7 worm cellular contexts compared by ENCODE assay signal in genomic region chrV:1060219-1060863, ce11.
A peak's percentile ranks its signal among the peaks of the same experiment; 100 is the strongest.
TF ChIP-seq lines count a peak whose summit lies in the region.

No protein-coding gene starts in this region.

TF ChIP-seq in whole organism, L1 larva, 84 proteins besides CTCF, POLR2A, EP300 and RAD21 (continues in another document):
- TF ChIP-seq mep-1 (tag; optimal IDR thresholded peaks at IDR 0.05; lab: Kevin White, UChicago) (no peak), lin-35 (GFP tag; optimal IDR thresholded peaks at IDR 0.05; lab: Kevin White, UChicago) (peak in 1 of 2 experiments; percentile 38), nhr-12 (tag; optimal IDR thresholded peaks at IDR 0.05; lab: Kevin White, UChicago) (no peak), ama-1 (optimal IDR thresholded peaks at IDR 0.05; lab: Kevin White, UChicago) (no peak), mab-9 (GFP tag; IDR thresholded peaks at IDR 0.05; lab: Robert Waterston, UW) (no peak), ceh-88 (GFP tag; IDR thresholded peaks at IDR 0.05; lab: Robert Waterston, UW) (no peak), lin-15B (tag; optimal IDR thresholded peaks at IDR 0.05; lab: Kevin White, UChicago) (no peak), sup-37 (GFP tag; optimal IDR thresholded peaks at IDR 0.05; lab: Kevin White, UChicago) (no peak), blmp-1 (tag; optimal IDR thresholded peaks at IDR 0.05; lab: Kevin White, UChicago) (peak; percentile 79), elt-3 (tag; optimal IDR thresholded peaks at IDR 0.05; lab: Kevin White, UChicago) (peak in 3 of 6 experiments; percentile 37 to 95 (median 53)), lin-14 (GFP tag; optimal IDR thresholded peaks at IDR 0.05; lab: Kevin White, UChicago) (no peak), C34B4.2 (tag; optimal IDR thresholded peaks at IDR 0.05; lab: Kevin White, UChicago) (no peak), xbp-1 (tag; optimal IDR thresholded peaks at IDR 0.05; lab: Kevin White, UChicago) (no peak)

TF ChIP-seq in whole organism, L2 larva, 48 proteins besides CTCF, POLR2A, EP300 and RAD21 (continues in another document):
- no peak for TF ChIP-seq mbf-1 (tag; optimal IDR thresholded peaks at IDR 0.05; lab: Kevin White, UChicago)
- no peak for TF ChIP-seq ceh-16 (tag; optimal IDR thresholded peaks at IDR 0.05; lab: Kevin White, UChicago)
- TF ChIP-seq ZK546.5 (tag; optimal IDR thresholded peaks at IDR 0.05; lab: Kevin White, UChicago): no peak
- TF ChIP-seq nhr-21 (tag; optimal IDR thresholded peaks at IDR 0.05; lab: Kevin White, UChicago): no peak
- no peak for TF ChIP-seq elt-1 (tag; optimal IDR thresholded peaks at IDR 0.05; lab: Kevin White, UChicago)
- no peak for TF ChIP-seq unc-62 (GFP tag; optimal IDR thresholded peaks at IDR 0.05; lab: Kevin White, UChicago)
- no peak for TF ChIP-seq ama-1 (optimal IDR thresholded peaks at IDR 0.05; lab: Kevin White, UChicago)
- TF ChIP-seq egl-27 (tag; optimal IDR thresholded peaks at IDR 0.05; lab: Kevin White, UChicago): no peak
- TF ChIP-seq snpc-4 (tag; optimal IDR thresholded peaks at IDR 0.05; lab: Kevin White, UChicago): no peak
- TF ChIP-seq F13H6.1 (tag; optimal IDR thresholded peaks at IDR 0.05; lab: Kevin White, UChicago): peak; percentile 21
- no peak for TF ChIP-seq nhr-11 (tag; optimal IDR thresholded peaks at IDR 0.05; lab: Kevin White, UChicago)
- TF ChIP-seq skn-1 (tag; optimal IDR thresholded peaks at IDR 0.05; lab: Kevin White, UChicago): no peak
- no peak for TF ChIP-seq ztf-4 (tag; optimal IDR thresholded peaks at IDR 0.05; lab: Kevin White, UChicago)
- TF ChIP-seq unc-55 (GFP tag; optimal IDR thresholded peaks at IDR 0.05; lab: Kevin White, UChicago): no peak

TF ChIP-seq in whole organism, L3 larva, 47 proteins besides CTCF, POLR2A, EP300 and RAD21:
- TF ChIP-seq elt-2 (tag; optimal IDR thresholded peaks at IDR 0.05; lab: Kevin White, UChicago) (peak; percentile 83), elt-3 (tag; optimal IDR thresholded peaks at IDR 0.05; lab: Kevin White, UChicago) (peak in 1 of 3 experiments; percentile 23), nhr-76 (tag; optimal IDR thresholded peaks at IDR 0.05; lab: Kevin White, UChicago) (no peak), ceh-28 (tag; optimal IDR thresholded peaks at IDR 0.05; lab: Kevin White, UChicago) (peak; percentile 40), nhr-23 (tag; optimal IDR thresholded peaks at IDR 0.05; lab: Kevin White, UChicago) (peak; percentile 68), pqm-1 (tag; optimal IDR thresholded peaks at IDR 0.05; lab: Kevin White, UChicago) (peak; percentile 74), snpc-4 (tag; optimal IDR thresholded peaks at IDR 0.05; lab: Kevin White, UChicago) (peak; percentile 23), egl-5 (tag; optimal IDR thresholded peaks at IDR 0.05; lab: Kevin White, UChicago) (no peak), lin-15B (tag; optimal IDR thresholded peaks at IDR 0.05; lab: Kevin White, UChicago) (peak; percentile 17)

TF ChIP-seq in whole organism, L4 larva, 104 proteins besides CTCF, POLR2A, EP300 and RAD21 (continues in another document):
- peak; percentile 58; the same call in 1 of the 2 replicates for TF ChIP-seq dmd-6 (GFP tag; IDR thresholded peaks at IDR 0.05; lab: Robert Waterston, UW)
- peak; percentile 5 for TF ChIP-seq aha-1 (tag; lab: Kevin White, UChicago)
- peak; percentile 13 for TF ChIP-seq nhr-77 (tag; optimal IDR thresholded peaks at IDR 0.05; lab: Kevin White, UChicago)
- no peak for TF ChIP-seq lsy-2 (tag; optimal IDR thresholded peaks at IDR 0.05; lab: Kevin White, UChicago)
- no peak for TF ChIP-seq zag-1 (tag; optimal IDR thresholded peaks at IDR 0.05; lab: Kevin White, UChicago)
- TF ChIP-seq Y75B8A.6 (GFP tag; IDR thresholded peaks at IDR 0.05; lab: Robert Waterston, UW): no peak
- TF ChIP-seq php-3 (GFP tag; IDR thresholded peaks at IDR 0.05; lab: Robert Waterston, UW): 0 out of 2 replicates have a peak, but pooled peaks have one; percentile 7
- TF ChIP-seq sdz-12 (GFP tag; optimal IDR thresholded peaks at IDR 0.05; lab: Kevin White, UChicago): no peak
- no peak for TF ChIP-seq Y105C5A.15 (GFP tag; IDR thresholded peaks at IDR 0.05; lab: Robert Waterston, UW)
- peak; percentile 61 for TF ChIP-seq hlh-11 (tag; optimal IDR thresholded peaks at IDR 0.05; lab: Kevin White, UChicago)
- peak; percentile 23 for TF ChIP-seq mxl-3 (GFP tag; optimal IDR thresholded peaks at IDR 0.05; lab: Kevin White, UChicago)
- peak; percentile 76 for TF ChIP-seq pqm-1 (tag; optimal IDR thresholded peaks at IDR 0.05; lab: Kevin White, UChicago)
- TF ChIP-seq dpl-1 (GFP tag; optimal IDR thresholded peaks at IDR 0.05; lab: Kevin White, UChicago): peak; percentile 13
- TF ChIP-seq ceh-82 (tag; optimal IDR thresholded peaks at IDR 0.05; lab: Kevin White, UChicago): no peak

TF ChIP-seq in whole organism, late embryonic, 69 proteins besides CTCF, POLR2A, EP300 and RAD21:
- TF ChIP-seq hlh-30 (tag; optimal IDR thresholded peaks at IDR 0.05; lab: Kevin White, UChicago; ENCODE audit: insufficient read depth) (peak; percentile 4), elt-2 (tag; optimal IDR thresholded peaks at IDR 0.05; lab: Kevin White, UChicago) (peak; percentile 91), dve-1 (tag; optimal IDR thresholded peaks at IDR 0.05; lab: Kevin White, UChicago) (no peak), pha-2 (tag; optimal IDR thresholded peaks at IDR 0.05; lab: Kevin White, UChicago) (no peak), unc-3 (GFP tag; conservative IDR thresholded peaks at IDR 0.05; lab: Robert Waterston, UW) (no peak), unc-3 (tag; optimal IDR thresholded peaks at IDR 0.05; lab: Kevin White, UChicago) (no peak), unc-55 (GFP tag; optimal IDR thresholded peaks at IDR 0.05; lab: Kevin White, UChicago) (peak; percentile 96), fkh-6 (tag; optimal IDR thresholded peaks at IDR 0.05; lab: Kevin White, UChicago) (no peak), mec-3 (tag; optimal IDR thresholded peaks at IDR 0.05; lab: Kevin White, UChicago; ENCODE audit: borderline replicate concordance) (no peak)
TF ChIP-seq in whole organism, late embryonic: peak in this region for 3.

TF ChIP-seq in whole organism, mixed stage, embryonic, 35 proteins besides CTCF, POLR2A, EP300 and RAD21 (continues in another document):
- TF ChIP-seq M03D4.4 (tag; optimal IDR thresholded peaks at IDR 0.05; lab: Kevin White, UChicago) (no peak), hlh-1 (tag; optimal IDR thresholded peaks at IDR 0.05; lab: Kevin White, UChicago) (peak; percentile 77), sptf-1 (tag; optimal IDR thresholded peaks at IDR 0.05; lab: Kevin White, UChicago) (no peak), ceh-83 (GFP tag; optimal IDR thresholded peaks at IDR 0.05; lab: Kevin White, UChicago) (no peak), nhr-28 (tag; optimal IDR thresholded peaks at IDR 0.05; lab: Kevin White, UChicago) (no peak), snpc-4 (tag; optimal IDR thresholded peaks at IDR 0.05; lab: Kevin White, UChicago) (no peak), bed-3 (GFP tag; optimal IDR thresholded peaks at IDR 0.05; lab: Kevin White, UChicago) (no peak), flh-1 (GFP tag; optimal IDR thresholded peaks at IDR 0.05; lab: Kevin White, UChicago) (no peak), ceh-39 (tag; optimal IDR thresholded peaks at IDR 0.05; lab: Kevin White, UChicago) (no peak), nhr-76 (tag; optimal IDR thresholded peaks at IDR 0.05; lab: Kevin White, UChicago) (no peak), ztf-11 (tag; optimal IDR thresholded peaks at IDR 0.05; lab: Kevin White, UChicago) (no peak), ham-2 (GFP tag; optimal IDR thresholded peaks at IDR 0.05; lab: Kevin White, UChicago) (no peak), lin-13 (tag; optimal IDR thresholded peaks at IDR 0.05; lab: Kevin White, UChicago) (no peak), elt-3 (tag; optimal IDR thresholded peaks at IDR 0.05; lab: Kevin White, UChicago) (no peak), drap-1 (GFP tag; optimal IDR thresholded peaks at IDR 0.05; lab: Kevin White, UChicago) (no peak), blmp-1 (tag; optimal IDR thresholded peaks at IDR 0.05; lab: Kevin White, UChicago) (no peak), nhr-237 (tag; optimal IDR thresholded peaks at IDR 0.05; lab: Kevin White, UChicago) (no peak), lsy-2 (tag; optimal IDR thresholded peaks at IDR 0.05; lab: Kevin White, UChicago) (no peak), nhr-2 (tag; optimal IDR thresholded peaks at IDR 0.05; lab: Kevin White, UChicago) (peak; percentile 67), nhr-12 (tag; optimal IDR thresholded peaks at IDR 0.05; lab: Kevin White, UChicago) (no peak), cnd-1 (tag; optimal IDR thresholded peaks at IDR 0.05; lab: Kevin White, UChicago) (no peak), lin-32 (GFP tag; optimal IDR thresholded peaks at IDR 0.05; lab: Kevin White, UChicago) (peak; percentile 4)

TF ChIP-seq in whole organism, young adult, 124 proteins besides CTCF, POLR2A, EP300 and RAD21:
- TF ChIP-seq nhr-80 (tag; optimal IDR thresholded peaks at IDR 0.05; lab: Kevin White, UChicago) (peak; percentile 74), Y53F4B.3 (GFP tag; IDR thresholded peaks at IDR 0.05; lab: Robert Waterston, UW) (no peak)
